Worm (Caenorhabditis elegans) whole organism, L4 larva: ENCODE results near the gene F14E5.2.

Source experiments
- D1046.2 ChIP-seq: fragments of 200-800 bp; sonication (Bioruptor generic); IDR thresholded peaks from 2 replicates; pipeline ENCODE4 v1.3.6; 2022; ENCODE audit warnings: missing genetic modification characterization, missing compliant biosample characterization
- F26F4.8 ChIP-seq: fragments of 200-800 bp; sonication (Bioruptor generic); conservative IDR thresholded peaks from 2 replicates; pipeline ENCODE4 v1.3.6; 2022; ENCODE audit warnings: missing genetic modification characterization, missing compliant biosample characterization
- F49E8.2 ChIP-seq: sonication (generic microtip); optimal IDR thresholded peaks from 2 replicates; lab custom pipeline; 2016; ENCODE audit warnings: missing compliant biosample characterization, mild to moderate bottlenecking, missing genetic modification characterization, borderline replicate concordance
- T26A8.4 ChIP-seq: fragments of 200-800 bp; sonication (Bioruptor generic); IDR thresholded peaks from 2 replicates; pipeline ENCODE4 v1.3.6; 2022; ENCODE audit warnings: missing genetic modification characterization, missing compliant biosample characterization
- Y105C5A.15 ChIP-seq: fragments of 200-800 bp; sonication (Bioruptor generic); IDR thresholded peaks from 2 replicates; pipeline ENCODE4 v1.3.6; 2022; ENCODE audit warnings: missing genetic modification characterization, missing compliant biosample characterization
- ZK546.5 ChIP-seq, 2 experiments: sonication (generic microtip); optimal IDR thresholded peaks; 2 replicates each; lab custom pipeline; 2017; ENCODE audit warnings: missing biosample characterization in 2 of 2, missing genetic modification characterization in 2 of 2
- ceh-20 ChIP-seq: fragments of 200-800 bp; sonication (Bioruptor generic); IDR thresholded peaks from 2 replicates; pipeline ENCODE4 v1.3.6; 2022; ENCODE audit warnings: missing genetic modification reagents, missing genetic modification characterization, missing compliant biosample characterization
- ceh-32 ChIP-seq: sonication (generic microtip); optimal IDR thresholded peaks from 2 replicates; lab custom pipeline; 2016; ENCODE audit warnings: mild to moderate bottlenecking, missing genetic modification characterization, missing compliant biosample characterization; ENCODE audit not compliant: poor library complexity
- ceh-82 ChIP-seq: sonication (generic microtip); optimal IDR thresholded peaks from 2 replicates; lab custom pipeline; 2017; ENCODE audit warnings: missing biosample characterization, missing genetic modification characterization
- daf-8 ChIP-seq: fragments of 200-800 bp; sonication (Bioruptor generic); IDR thresholded peaks from 2 replicates; pipeline ENCODE4 v1.3.6; 2022; ENCODE audit warnings: missing genetic modification characterization, missing compliant biosample characterization
- dmd-6 ChIP-seq: fragments of 200-800 bp; sonication (Bioruptor generic); IDR thresholded peaks from 2 replicates; pipeline ENCODE4 v1.3.6; 2022; ENCODE audit warnings: missing genetic modification reagents, missing genetic modification characterization, missing compliant biosample characterization
- dmd-9 ChIP-seq: fragments of 200-800 bp; sonication (Bioruptor generic); IDR thresholded peaks from 2 replicates; pipeline ENCODE4 v1.3.6; 2022; ENCODE audit warnings: missing genetic modification reagents, missing genetic modification characterization, missing compliant biosample characterization
- duxl-1 ChIP-seq: sonication (generic microtip); optimal IDR thresholded peaks from 2 replicates; lab custom pipeline; 2016; ENCODE audit warnings: mild to moderate bottlenecking, missing genetic modification characterization, moderate library complexity, missing compliant biosample characterization; ENCODE audit not compliant: poor library complexity
- egl-27 ChIP-seq: sonication (generic microtip); optimal IDR thresholded peaks from 3 replicates; lab custom pipeline; 2017; ENCODE audit warnings: missing biosample characterization, missing genetic modification reagents, missing genetic modification characterization
- fkh-10 ChIP-seq: fragments of 150-350 bp; optimal IDR thresholded peaks from 2 replicates; lab custom pipeline; 2014; ENCODE audit warnings: missing biosample characterization, missing genetic modification reagents, missing genetic modification characterization
- gei-8 ChIP-seq: fragments of 200-800 bp; sonication (Bioruptor generic); optimal IDR thresholded peaks from 2 replicates; lab custom pipeline; 2018; ENCODE audit warnings: mild to moderate bottlenecking, missing genetic modification characterization, missing compliant biosample characterization
- hif-1 ChIP-seq, 2 experiments: sonication (generic microtip); optimal IDR thresholded peaks; 2 replicates each; lab custom pipeline; 2016 to 2017; ENCODE audit warnings: missing compliant biosample characterization in 2 of 2, missing genetic modification characterization in 2 of 2, missing genetic modification reagents in 2 of 2, missing genotype in 2 of 2, mild to moderate bottlenecking in 1 of 2
- hlh-11 ChIP-seq: fragments of 200-800 bp; sonication (Bioruptor generic); optimal IDR thresholded peaks from 2 replicates; lab custom pipeline; 2018; ENCODE audit warnings: mild to moderate bottlenecking, missing genetic modification characterization, missing compliant biosample characterization
- lim-7 ChIP-seq: fragments of 200-800 bp; sonication (Bioruptor generic); IDR thresholded peaks from 2 replicates; pipeline ENCODE4 v1.3.6; 2022; ENCODE audit warnings: missing genetic modification characterization, missing compliant biosample characterization
- lin-13 ChIP-seq: fragments of 150-350 bp; optimal IDR thresholded peaks from 2 replicates; lab custom pipeline; 2014; ENCODE audit warnings: missing biosample characterization, missing genetic modification reagents, missing genetic modification characterization
- lin-15B ChIP-seq: fragments of 150-350 bp; sonication (generic microtip); optimal IDR thresholded peaks from 3 replicates; lab custom pipeline; 2014; ENCODE audit warnings: missing biosample characterization, missing genetic modification characterization
- lin-29 ChIP-seq: fragments of 200-800 bp; sonication (Bioruptor generic); IDR thresholded peaks from 2 replicates; pipeline ENCODE4 v1.3.6; 2022; ENCODE audit warnings: missing genetic modification reagents, missing genetic modification characterization, missing compliant biosample characterization
- lin-38 ChIP-seq: fragments of 200-800 bp; sonication (Bioruptor generic); IDR thresholded peaks from 2 replicates; pipeline ENCODE4 v1.3.6; 2022; ENCODE audit warnings: missing genetic modification reagents, missing genetic modification characterization, missing compliant biosample characterization
- lir-3 ChIP-seq: sonication (generic microtip); optimal IDR thresholded peaks from 2 replicates; lab custom pipeline; 2016; ENCODE audit warnings: mild to moderate bottlenecking, missing genetic modification characterization, missing compliant biosample characterization
- madf-5 ChIP-seq, 2 experiments: fragments of 200-800 bp; sonication (Bioruptor generic); IDR thresholded peaks; 2 replicates each; pipeline ENCODE4 v1.3.6; 2022; ENCODE audit warnings: missing compliant biosample characterization in 2 of 2, missing genetic modification characterization in 2 of 2
- mxl-2 ChIP-seq: fragments of 200-800 bp; sonication (Bioruptor generic); conservative IDR thresholded peaks from 2 replicates; pipeline ENCODE4 v1.3.6; 2022; ENCODE audit warnings: missing genetic modification reagents, missing genetic modification characterization, missing compliant biosample characterization
- nhr-237 ChIP-seq: sonication (generic microtip); optimal IDR thresholded peaks from 2 replicates; lab custom pipeline; 2017; ENCODE audit warnings: missing biosample characterization, missing genetic modification characterization
- nhr-28 ChIP-seq: fragments of 150-350 bp; optimal IDR thresholded peaks from 2 replicates; lab custom pipeline; 2014; ENCODE audit warnings: missing biosample characterization, missing genetic modification characterization
- nhr-48 ChIP-seq: sonication (generic microtip); optimal IDR thresholded peaks from 2 replicates; lab custom pipeline; 2016; ENCODE audit warnings: mild to moderate bottlenecking, missing genetic modification characterization, missing compliant biosample characterization
- pha-4 ChIP-seq, 2 experiments: fragments of 150-350 bp in 1 of 2; fragments of 200-800 bp in 1 of 2; sonication (Bioruptor generic) in 1 of 2; IDR thresholded peaks in 1 of 2; optimal IDR thresholded peaks in 1 of 2; 2 replicates each; pipeline versions ENCODE4 v1.3.6 to Lab custom; 2014 to 2022; ENCODE audit warnings: missing genetic modification characterization in 2 of 2, missing genetic modification reagents in 2 of 2, missing biosample characterization in 1 of 2, missing compliant biosample characterization in 1 of 2
- pqm-1 ChIP-seq: sonication (generic microtip); optimal IDR thresholded peaks from 2 replicates; lab custom pipeline; 2017; ENCODE audit warnings: missing biosample characterization, missing genetic modification characterization
- skn-1 ChIP-seq: fragments of 150-350 bp; optimal IDR thresholded peaks from 2 replicates; lab custom pipeline; 2014; ENCODE audit warnings: missing biosample characterization, missing genetic modification characterization
- snpc-1.2 ChIP-seq: fragments of 200-800 bp; sonication (Bioruptor generic); IDR thresholded peaks from 2 replicates; pipeline ENCODE4 v1.3.6; 2022; ENCODE audit warnings: missing genetic modification reagents, missing genetic modification characterization, missing compliant biosample characterization
- snpc-4 ChIP-seq: fragments of 150-350 bp; optimal IDR thresholded peaks from 2 replicates; lab custom pipeline; 2014; ENCODE audit warnings: missing biosample characterization, missing genetic modification characterization
- tag-97 ChIP-seq: fragments of 200-800 bp; sonication (Bioruptor generic); IDR thresholded peaks from 2 replicates; pipeline ENCODE4 v1.3.6; 2022; ENCODE audit warnings: missing genetic modification characterization, missing compliant biosample characterization
- unc-62 ChIP-seq, 3 experiments: fragments of 150-350 bp in 1 of 3; sonication (generic microtip); optimal IDR thresholded peaks in 2 of 3; peaks in 1 of 3; 1 replicate in 1 of 3; 2 replicates in 2 of 3; lab custom pipeline; 2014 to 2017; ENCODE audit warnings: missing biosample characterization in 3 of 3, missing genetic modification characterization in 3 of 3, missing genetic modification reagents in 3 of 3, missing genotype in 1 of 3
- zfp-2 ChIP-seq: sonication (generic microtip); optimal IDR thresholded peaks from 2 replicates; lab custom pipeline; 2016; ENCODE audit warnings: mild to moderate bottlenecking, missing genetic modification characterization, missing compliant biosample characterization
- zfp-3 ChIP-seq: fragments of 200-800 bp; sonication (Bioruptor generic); conservative IDR thresholded peaks from 2 replicates; pipeline ENCODE4 v1.3.6; 2022; ENCODE audit warnings: missing genetic modification reagents, missing genetic modification characterization, missing compliant biosample characterization
- zip-11 ChIP-seq: fragments of 200-800 bp; sonication (Bioruptor generic); IDR thresholded peaks from 2 replicates; pipeline ENCODE4 v1.3.6; 2022; ENCODE audit warnings: missing genetic modification characterization, missing compliant biosample characterization
- zip-2 ChIP-seq: fragments of 150-350 bp; optimal IDR thresholded peaks from 2 replicates; lab custom pipeline; 2014; ENCODE audit warnings: missing biosample characterization, missing genetic modification characterization

F14E5.2 gene

ce11 chrII:8449660-8450118 is 21.0 kb upstream of the F14E5.2 start, which contains the start of gene F22B5.4:
F22B5.4 (plus strand) TSS chrII:8449710.
- TF ChIP-seq T26A8.4 (GFP tag; lab: Robert Waterston, UW) (no peak), hif-1 (tag; optimal IDR thresholded peaks at IDR 0.05; lab: Kevin White, UChicago) (peak in 1 of 2 experiments; percentile 48), pqm-1 (tag; lab: Kevin White, UChicago) (peak; percentile 27), gei-8 (GFP tag; lab: Kevin White, UChicago) (no peak), nhr-28 (tag; lab: Kevin White, UChicago) (peak; percentile 64), dmd-6 (GFP tag; lab: Robert Waterston, UW) (peak; percentile 34; the same call in 1 of the 2 replicates), Y105C5A.15 (no peak)

- TF ChIP-seq lir-3 (tag; lab: Kevin White, UChicago) (no peak), tag-97 (no peak), nhr-237 (tag; lab: Kevin White, UChicago) (no peak), fkh-10 (GFP tag; lab: Kevin White, UChicago) (no peak)
Observed at ce11 chrII:8446731-8447130, 18.1 kb upstream of the F14E5.2 start, which contains the start of gene cut-3. cut-3 (minus strand) TSS chrII:8446831.

ce11 chrII:8444007-8444406 is 15.3 kb upstream of the F14E5.2 start, which contains the start of gene evl-20:
evl-20 (plus strand) TSS chrII:8444307.
- TF ChIP-seq lin-13 (GFP tag; lab: Kevin White, UChicago) (no peak), lin-38 (GFP tag; lab: Robert Waterston, UW) (peak; percentile 38; the same call in 1 of the 2 replicates), F49E8.2 (tag; lab: Kevin White, UChicago) (peak; percentile 16), hlh-11 (tag; lab: Kevin White, UChicago) (no peak)
- TF ChIP-seq, all 104 proteins: peak for 2

- TF ChIP-seq snpc-1.2 (GFP tag; lab: Robert Waterston, UW): 0 out of 2 replicates have a peak, but pooled peaks have one; percentile 10
- TF ChIP-seq daf-8 (GFP tag; lab: Robert Waterston, UW): no peak
Observed at ce11 chrII:8442717-8443223, 14.1 kb upstream of the F14E5.2 start, which contains the start of gene eif-3.G. eif-3.G (plus strand) TSS chrII:8442767.

- no peak for TF ChIP-seq skn-1 (tag; lab: Kevin White, UChicago)
- TF ChIP-seq mxl-2 (GFP tag; lab: Robert Waterston, UW): no peak
- TF ChIP-seq lim-7 (GFP tag; lab: Robert Waterston, UW): no peak
- TF ChIP-seq unc-62 (GFP tag; optimal IDR thresholded peaks at IDR 0.05 in 1 of 2; lab: Kevin White, UChicago): no peak
- TF ChIP-seq unc-62 (tag; optimal IDR thresholded peaks at IDR 0.05; lab: Kevin White, UChicago): no peak
- TF ChIP-seq F26F4.8 (GFP tag; lab: Robert Waterston, UW): no peak
- TF ChIP-seq zip-11 (GFP tag; lab: Robert Waterston, UW): no peak
- no peak for TF ChIP-seq lin-13 (GFP tag; lab: Kevin White, UChicago)
- TF ChIP-seq pha-4 (GFP tag; IDR thresholded peaks at IDR 0.05; lab: Robert Waterston, UW): no peak
- no peak for TF ChIP-seq pha-4 (tag; optimal IDR thresholded peaks at IDR 0.05; lab: Kevin White, UChicago)
- TF ChIP-seq lin-15B (tag; lab: Kevin White, UChicago): no peak
- peak; percentile 39 for TF ChIP-seq duxl-1 (tag; lab: Kevin White, UChicago)
- TF ChIP-seq dmd-6 (GFP tag; lab: Robert Waterston, UW): peak; percentile 9; the same call in 1 of the 2 replicates
- TF ChIP-seq lin-29 (GFP tag; lab: Robert Waterston, UW): no peak
- TF ChIP-seq madf-5 (GFP tag; IDR thresholded peaks at IDR 0.05; lab: Robert Waterston, UW): no peak
- TF ChIP-seq lin-38 (GFP tag; lab: Robert Waterston, UW): peak; percentile 60
- no peak for TF ChIP-seq zfp-2 (tag; lab: Kevin White, UChicago)
- no peak for TF ChIP-seq snpc-4 (tag; lab: Kevin White, UChicago)
- TF ChIP-seq lir-3 (tag; lab: Kevin White, UChicago): no peak
- no peak for TF ChIP-seq ceh-82 (tag; lab: Kevin White, UChicago)
- no peak for TF ChIP-seq nhr-48 (tag; lab: Kevin White, UChicago)
- no peak for TF ChIP-seq dmd-9 (GFP tag; lab: Robert Waterston, UW)
- no peak for TF ChIP-seq ZK546.5 (tag; optimal IDR thresholded peaks at IDR 0.05; lab: Kevin White, UChicago)
- TF ChIP-seq ceh-20: 0 out of 2 replicates have a peak, but pooled peaks have one; percentile 12
- peak; percentile 74 for TF ChIP-seq nhr-28 (tag; lab: Kevin White, UChicago)
- TF ChIP-seq egl-27 (tag; lab: Kevin White, UChicago): no peak
- no peak for TF ChIP-seq zip-2 (tag; lab: Kevin White, UChicago)
- no peak for TF ChIP-seq zfp-3 (GFP tag; lab: Robert Waterston, UW)
- no peak for TF ChIP-seq tag-97
- TF ChIP-seq D1046.2: no peak
- TF ChIP-seq ceh-32: no peak
Observed at ce11 chrII:8442176-8442575, 13.5 kb upstream of the F14E5.2 start.
